Fruit fly (Drosophila melanogaster): Measurements from ENCODE around the gene bys.

- no peak for TF ChIP-seq Sin3A (optimal IDR thresholded peaks at IDR 0.05)
- TF ChIP-seq ttk (optimal IDR thresholded peaks at IDR 0.05): no peak
- no peak for TF ChIP-seq psq (optimal IDR thresholded peaks at IDR 0.05)
Observed at dm6 chrX:7924913-7925312, 23.2 kb downstream of the bys start.
